Fruit fly (Drosophila melanogaster) whole organism, embryonic: ENCODE results near the gene Herc4.

ENCODE experiments used
- Atf3 ChIP-seq: fragments of 200-800 bp; sonication (Bioruptor generic); optimal IDR thresholded peaks from 3 replicates; lab custom pipeline; 2016; ENCODE audit warnings: missing biosample characterization, missing genetic modification characterization
- CG1024 ChIP-seq: fragments of 200-800 bp; sonication (Bioruptor generic); IDR thresholded peaks from 2 replicates; pipeline ENCODE4 v1.3.6; 2022; ENCODE audit warnings: missing biosample characterization, missing genetic modification characterization
- CG12744 ChIP-seq: fragments of 200-800 bp; sonication (Bioruptor generic); optimal IDR thresholded peaks from 2 replicates; lab custom pipeline; 2016; ENCODE audit warnings: missing biosample characterization, missing genetic modification characterization
- CG14050 ChIP-seq: fragments of 200-800 bp; sonication (Bioruptor generic); IDR thresholded peaks from 3 replicates; pipeline ENCODE4 v1.3.6; 2022; ENCODE audit warnings: missing biosample characterization, missing genetic modification characterization
- CG14965 ChIP-seq: fragments of 200-800 bp; sonication (Bioruptor generic); optimal IDR thresholded peaks from 2 replicates; lab custom pipeline; 2016; ENCODE audit warnings: missing biosample characterization, missing genetic modification characterization, borderline replicate concordance
- CG16815 ChIP-seq: fragments of 200-800 bp; sonication (Bioruptor generic); optimal IDR thresholded peaks from 3 replicates; lab custom pipeline; 2017; ENCODE audit warnings: missing biosample characterization, mild to moderate bottlenecking, missing genetic modification characterization
- CG17328 ChIP-seq: fragments of 200-800 bp; sonication (Bioruptor generic); IDR thresholded peaks from 2 replicates; pipeline ENCODE4 v1.3.6; 2022; ENCODE audit warnings: missing biosample characterization, missing genetic modification characterization
- CG2712 ChIP-seq: fragments of 200-800 bp; optimal IDR thresholded peaks from 3 replicates; lab custom pipeline; 2019; ENCODE audit warnings: missing biosample characterization, mild to moderate bottlenecking, missing genetic modification characterization, moderate library complexity
- CG31365 ChIP-seq: fragments of 200-800 bp; sonication (Bioruptor generic); optimal IDR thresholded peaks from 2 replicates; lab custom pipeline; 2018; ENCODE audit warnings: missing biosample characterization, mild to moderate bottlenecking, missing genetic modification characterization
- CG33557 ChIP-seq: fragments of 200-800 bp; sonication (Bioruptor generic); optimal IDR thresholded peaks from 2 replicates; lab custom pipeline; 2019; ENCODE audit warnings: missing biosample characterization, mild to moderate bottlenecking, missing genetic modification characterization, moderate library complexity
- CG3407 ChIP-seq: fragments of 200-800 bp; sonication (Bioruptor generic); optimal IDR thresholded peaks from 2 replicates; lab custom pipeline; 2018; ENCODE audit warnings: missing biosample characterization, mild to moderate bottlenecking, missing genetic modification characterization
- CG4328 ChIP-seq: fragments of 200-800 bp; sonication (Bioruptor generic); optimal IDR thresholded peaks from 3 replicates; lab custom pipeline; 2017; ENCODE audit warnings: missing biosample characterization, missing genetic modification reagents, missing genetic modification characterization
- CG4404 ChIP-seq: fragments of 200-800 bp; sonication (Bioruptor generic); IDR thresholded peaks from 2 replicates; pipeline ENCODE4 v1.3.6; 2022; ENCODE audit warnings: missing biosample characterization, missing genetic modification characterization
- CG6683 ChIP-seq: fragments of 200-800 bp; sonication (Bioruptor generic); optimal IDR thresholded peaks from 2 replicates; lab custom pipeline; 2017; ENCODE audit warnings: missing biosample characterization, mild to moderate bottlenecking, missing genetic modification characterization, missing genetic modification reagents
- D19B ChIP-seq: fragments of 200-800 bp; sonication (Bioruptor generic); optimal IDR thresholded peaks from 2 replicates; lab custom pipeline; 2017; ENCODE audit warnings: missing biosample characterization, mild to moderate bottlenecking, missing genetic modification characterization
- HLHmδ ChIP-seq: fragments of 200-800 bp; sonication (Bioruptor generic); optimal IDR thresholded peaks from 2 replicates; lab custom pipeline; 2018; ENCODE audit warnings: missing biosample characterization, mild to moderate bottlenecking, missing genetic modification characterization, moderate library complexity
- Hr78 ChIP-seq, 2 experiments: fragments of 200-800 bp in 1 of 2; fragments of >200 bp in 1 of 2; sonication (Bioruptor generic) in 1 of 2; optimal IDR thresholded peaks; 2 replicates each; lab custom pipeline; 2017 to 2019; ENCODE audit warnings: missing biosample characterization in 2 of 2, missing genetic modification characterization in 2 of 2, mild to moderate bottlenecking in 1 of 2, moderate library complexity in 1 of 2
- Lim3 ChIP-seq: fragments of 200-800 bp; sonication (Bioruptor generic); IDR thresholded peaks from 2 replicates; pipeline ENCODE4 v1.3.6; 2022; ENCODE audit warnings: missing biosample characterization, missing genetic modification characterization
- Mrtf ChIP-seq: fragments of 200-800 bp; sonication (Bioruptor generic); IDR thresholded peaks from 3 replicates; pipeline ENCODE4 v1.3.6; 2022; ENCODE audit warnings: missing biosample characterization, missing genetic modification characterization
- Oaz ChIP-seq: fragments of 200-800 bp; sonication (Bioruptor generic); IDR thresholded peaks from 2 replicates; pipeline ENCODE4 v1.3.6; 2022; ENCODE audit warnings: missing biosample characterization, missing genetic modification characterization
- Opbp ChIP-seq: fragments of 200-800 bp; sonication (Bioruptor generic); IDR thresholded peaks from 3 replicates; pipeline ENCODE4 v1.3.6; 2022; ENCODE audit warnings: missing biosample characterization, missing genetic modification characterization; ENCODE audit not compliant: partially characterized antibody
- Sox102F ChIP-seq: fragments of 200-800 bp; sonication (Bioruptor generic); optimal IDR thresholded peaks from 2 replicates; lab custom pipeline; 2018; ENCODE audit warnings: missing biosample characterization, mild to moderate bottlenecking, missing genetic modification characterization, moderate library complexity
- Spps ChIP-seq: fragments of 200-800 bp; sonication (Bioruptor generic); optimal IDR thresholded peaks from 2 replicates; lab custom pipeline; 2018; ENCODE audit warnings: missing biosample characterization, mild to moderate bottlenecking, missing genetic modification characterization
- Ssrp ChIP-seq: fragments of 200-800 bp; sonication (Bioruptor generic); optimal IDR thresholded peaks from 2 replicates; lab custom pipeline; 2018; ENCODE audit warnings: missing biosample characterization, mild to moderate bottlenecking, missing genetic modification characterization, moderate library complexity
- Vsx1 ChIP-seq: fragments of 200-800 bp; sonication (Bioruptor generic); optimal IDR thresholded peaks from 2 replicates; lab custom pipeline; 2017; ENCODE audit warnings: missing biosample characterization, mild to moderate bottlenecking, missing genetic modification characterization, missing genetic modification reagents
- bcd ChIP-seq: fragments of 200-800 bp; sonication (Bioruptor generic); optimal IDR thresholded peaks from 2 replicates; lab custom pipeline; 2017; ENCODE audit warnings: missing biosample characterization, mild to moderate bottlenecking, missing genetic modification characterization
- crol ChIP-seq: fragments of 200-800 bp; sonication (Bioruptor generic); IDR thresholded peaks from 2 replicates; pipeline ENCODE4 v1.3.6; 2022; ENCODE audit warnings: missing biosample characterization, missing genetic modification characterization
- dimm ChIP-seq: fragments of 200-800 bp; sonication (Bioruptor generic); IDR thresholded peaks from 2 replicates; pipeline ENCODE4 v1.3.6; 2022; ENCODE audit warnings: missing biosample characterization, missing genetic modification characterization
- disco-r ChIP-seq: fragments of 200-800 bp; sonication (Bioruptor generic); optimal IDR thresholded peaks from 2 replicates; lab custom pipeline; 2016; ENCODE audit warnings: missing biosample characterization, missing genetic modification characterization
- ems ChIP-seq: fragments of 200-800 bp; sonication (Bioruptor generic); optimal IDR thresholded peaks from 3 replicates; lab custom pipeline; 2016; ENCODE audit warnings: missing biosample characterization, missing genetic modification characterization
- ewg ChIP-seq: fragments of 200-800 bp; sonication (Bioruptor generic); optimal IDR thresholded peaks from 3 replicates; lab custom pipeline; 2017; ENCODE audit warnings: mild to moderate bottlenecking, missing biosample characterization, missing genetic modification reagents, missing genetic modification characterization
- gem ChIP-seq: fragments of 200-800 bp; sonication (Bioruptor generic); optimal IDR thresholded peaks from 2 replicates; lab custom pipeline; 2019; ENCODE audit warnings: missing biosample characterization, mild to moderate bottlenecking, missing genetic modification characterization, moderate library complexity
- gsb ChIP-seq: fragments of 200-800 bp; sonication (Bioruptor generic); IDR thresholded peaks from 2 replicates; pipeline ENCODE4 v1.3.6; 2022; ENCODE audit warnings: missing biosample characterization, missing genetic modification characterization
- ham ChIP-seq: fragments of 200-800 bp; sonication (Bioruptor generic); IDR thresholded peaks from 2 replicates; pipeline ENCODE4 v1.3.6; 2022; ENCODE audit warnings: missing biosample characterization, missing genetic modification characterization
- hkb ChIP-seq, 2 experiments: fragments of 200-800 bp in 1 of 2; fragments of >200 bp in 1 of 2; sonication (Bioruptor generic) in 1 of 2; IDR thresholded peaks in 1 of 2; optimal IDR thresholded peaks in 1 of 2; 2 replicates each; pipeline versions ENCODE4 v1.3.6 to Lab custom; 2017 to 2022; ENCODE audit warnings: missing biosample characterization in 1 of 2, missing genetic modification characterization in 1 of 2
- insv ChIP-seq, 2 experiments: fragments of 200-800 bp; sonication (Bioruptor generic); optimal IDR thresholded peaks; 3 replicates each; lab custom pipeline; 2016 to 2018; ENCODE audit warnings: missing biosample characterization in 2 of 2, missing genetic modification characterization in 2 of 2
- jumu ChIP-seq: fragments of 200-800 bp; sonication (Bioruptor generic); optimal IDR thresholded peaks from 3 replicates; lab custom pipeline; 2016; ENCODE audit warnings: missing biosample characterization, missing genetic modification characterization
- klu ChIP-seq: fragments of 200-800 bp; sonication (Bioruptor generic); IDR thresholded peaks from 2 replicates; pipeline ENCODE4 v1.3.6; 2022; ENCODE audit warnings: missing biosample characterization, missing genetic modification characterization
- lbe ChIP-seq: fragments of 200-800 bp; sonication (Bioruptor generic); optimal IDR thresholded peaks from 2 replicates; lab custom pipeline; 2016; ENCODE audit warnings: missing biosample characterization, mild to moderate bottlenecking, missing genetic modification characterization
- nmo ChIP-seq: fragments of 200-800 bp; sonication (Bioruptor generic); optimal IDR thresholded peaks from 2 replicates; lab custom pipeline; 2018; ENCODE audit warnings: missing biosample characterization, mild to moderate bottlenecking, missing genetic modification characterization, moderate library complexity
- nom ChIP-seq: fragments of 200-800 bp; sonication (Bioruptor generic); optimal IDR thresholded peaks from 2 replicates; lab custom pipeline; 2017; ENCODE audit warnings: missing biosample characterization, missing genetic modification characterization, mild to moderate bottlenecking, moderate library complexity, missing genetic modification reagents
- otp ChIP-seq: fragments of 200-800 bp; sonication (Bioruptor generic); IDR thresholded peaks from 3 replicates; pipeline ENCODE4, ENCODE4 v1.3.6; 2022; ENCODE audit warnings: missing biosample characterization, missing genetic modification characterization
- pan ChIP-seq, 4 experiments: fragments of >200 bp in 3 of 4; fragments of 200-800 bp in 1 of 4; sonication (Bioruptor generic) in 1 of 4; optimal IDR thresholded peaks in 3 of 4; IDR thresholded peaks in 1 of 4; 2 replicates each; pipeline versions ENCODE4 v1.3.6 to Lab custom; 2017 to 2022; ENCODE audit warnings: missing biosample characterization in 2 of 4, missing genetic modification characterization in 2 of 4, mixed read lengths in 1 of 4
- run ChIP-seq: fragments of 200-800 bp; sonication (Bioruptor generic); optimal IDR thresholded peaks from 3 replicates; lab custom pipeline; 2018; ENCODE audit warnings: missing biosample characterization, mild to moderate bottlenecking, missing genetic modification characterization
- stwl ChIP-seq: fragments of 200-800 bp; sonication (Bioruptor generic); optimal IDR thresholded peaks from 3 replicates; lab custom pipeline; 2018; ENCODE audit warnings: missing biosample characterization, mild to moderate bottlenecking, missing genetic modification characterization, moderate library complexity
- wek ChIP-seq: fragments of 200-800 bp; sonication (Bioruptor generic); optimal IDR thresholded peaks from 3 replicates; lab custom pipeline; 2018; ENCODE audit warnings: missing biosample characterization, mild to moderate bottlenecking, missing genetic modification characterization, moderate library complexity
- zfh2 ChIP-seq: fragments of 200-800 bp; sonication (Bioruptor generic); optimal IDR thresholded peaks from 2 replicates; lab custom pipeline; 2016; ENCODE audit warnings: missing biosample characterization, missing genetic modification characterization

Herc4 gene

dm6 chr3L:1313039-1313766 lies at the start of gene Herc4, which contains the start of gene sturkopf (continued):
- no peak for TF ChIP-seq hkb (optimal IDR thresholded peaks at IDR 0.05; lab: Kevin White, UChicago)
- TF ChIP-seq hkb (GFP tag; IDR thresholded peaks at IDR 0.05; lab: Robert Waterston, UW): no peak; the same call in 1 of the 2 replicates
- TF ChIP-seq dimm (GFP tag; lab: Robert Waterston, UW): no peak
- peak in 1 of 2 experiments; percentile 64 for TF ChIP-seq insv (GFP tag; optimal IDR thresholded peaks at IDR 0.05; lab: Kevin White, UChicago)
- TF ChIP-seq Ssrp (tag; lab: Kevin White, UChicago): peak; percentile 43
- TF ChIP-seq ems: peak; percentile 89
- no peak for TF ChIP-seq crol
- no peak for TF ChIP-seq CG6683 (GFP tag; lab: Kevin White, UChicago)
- TF ChIP-seq CG17328 (GFP tag; lab: Robert Waterston, UW): peak; percentile 51; the same call in 1 of the 2 replicates
- no peak for TF ChIP-seq Lim3 (GFP tag; lab: Robert Waterston, UW)
- peak; percentile 23 for TF ChIP-seq CG12744 (GFP tag; lab: Kevin White, UChicago)
- TF ChIP-seq disco-r (GFP tag; lab: Kevin White, UChicago): peak; percentile 82
- TF ChIP-seq Spps (tag; lab: Kevin White, UChicago): no peak
- peak; percentile 23 for TF ChIP-seq nom
- TF ChIP-seq klu (GFP tag; lab: Robert Waterston, UW): peak; percentile 71
- TF ChIP-seq CG4404 (GFP tag; lab: Robert Waterston, UW): no peak
- TF ChIP-seq lbe (GFP tag; lab: Kevin White, UChicago): no peak
- peak; percentile 3 for TF ChIP-seq wek
- TF ChIP-seq gsb (GFP tag; lab: Robert Waterston, UW): peak; percentile 39; the same call in 1 of the 2 replicates
- peak in 1 of 2 experiments; percentile 100 for TF ChIP-seq Hr78 (GFP tag; optimal IDR thresholded peaks at IDR 0.05; lab: Kevin White, UChicago)
- peak; percentile 65 for TF ChIP-seq CG33557 (GFP tag; lab: Kevin White, UChicago)
- TF ChIP-seq CG2712 (tag; lab: Kevin White, UChicago): peak; percentile 73
- no peak for TF ChIP-seq Vsx1 (GFP tag; lab: Kevin White, UChicago)
- TF ChIP-seq CG3407 (GFP tag; lab: Kevin White, UChicago): peak; percentile 69
- peak; percentile 82 for TF ChIP-seq D19B
- TF ChIP-seq bcd: peak; percentile 86
- TF ChIP-seq gem (tag; lab: Kevin White, UChicago): peak; percentile 88
- 0 out of 2 replicates have a peak, but pooled peaks have one; percentile 16 for TF ChIP-seq Oaz (GFP tag; lab: Robert Waterston, UW)
- no peak for TF ChIP-seq CG31365 (tag; lab: Kevin White, UChicago)
- peak; percentile 38 for TF ChIP-seq ewg (GFP tag; lab: Kevin White, UChicago)
- TF ChIP-seq CG14050 (GFP tag; lab: Robert Waterston, UW): no peak
- TF ChIP-seq Mrtf (GFP tag; lab: Robert Waterston, UW): peak; percentile 69
- no peak for TF ChIP-seq Sox102F (GFP tag; lab: Kevin White, UChicago)
- peak; percentile 58 for TF ChIP-seq CG4328
- no peak for TF ChIP-seq ham
- no peak for TF ChIP-seq HLHmδ (GFP tag; lab: Kevin White, UChicago)
- TF ChIP-seq nmo (GFP tag; lab: Kevin White, UChicago): peak; percentile 78
- peak; percentile 36 for TF ChIP-seq run (tag; lab: Kevin White, UChicago)
- TF ChIP-seq stwl (tag; lab: Kevin White, UChicago): peak; percentile 65
- TF ChIP-seq Opbp (GFP tag; lab: Robert Waterston, UW): peak; percentile 37; the same call in 1 of the 3 replicates
- peak; percentile 84 for TF ChIP-seq jumu (GFP tag; lab: Kevin White, UChicago)
- no peak for TF ChIP-seq otp (GFP tag; lab: Robert Waterston, UW)
- peak; percentile 50 for TF ChIP-seq Atf3 (GFP tag; lab: Kevin White, UChicago)
- TF ChIP-seq CG16815 (GFP tag; lab: Kevin White, UChicago): peak; percentile 67
- peak; percentile 91 for TF ChIP-seq zfh2
- TF ChIP-seq CG14965 (GFP tag; lab: Kevin White, UChicago): no peak
- TF ChIP-seq CG1024: 0 out of 2 replicates have a peak, but pooled peaks have one; percentile 7
- TF ChIP-seq pan (optimal IDR thresholded peaks at IDR 0.05; lab: Kevin White, UChicago): no peak
- peak in 1 of 2 experiments; percentile 53 for TF ChIP-seq pan (GFP tag; optimal IDR thresholded peaks at IDR 0.05 in 1 of 2, IDR thresholded peaks at IDR 0.05 in 1 of 2)
